Worm (Caenorhabditis elegans): ENCODE data around the gene srx-118.
"Not testable (repeated sequence)": the region's sequence is repeated elsewhere in the genome, so short reads cannot be mapped to it uniquely, and the experiment has no call there.

The srx-118 gene

ce11 chrII:12519616-12520015 is 6.0 kb upstream of the srx-118 start, which contains the start of gene ceh-99:
Gene ceh-99, plus strand, starts transcription at chrII:12519981.
- TF ChIP-seq flt-1 (GFP tag; IDR thresholded peaks at IDR 0.05) = no peak
- TF ChIP-seq ceh-13 (GFP tag; optimal IDR thresholded peaks at IDR 0.05) = no peak
- TF ChIP-seq ets-7 (tag; optimal IDR thresholded peaks at IDR 0.05) = no peak
- TF ChIP-seq sea-1 (GFP tag; conservative IDR thresholded peaks at IDR 0.05) = no peak
- no peak for TF ChIP-seq hnd-1 (tag; optimal IDR thresholded peaks at IDR 0.05)

- no peak for TF ChIP-seq scrt-1 (GFP tag; IDR thresholded peaks at IDR 0.05)
- no peak for TF ChIP-seq ets-7 (tag; optimal IDR thresholded peaks at IDR 0.05)
- TF ChIP-seq pes-1 (GFP tag; IDR thresholded peaks at IDR 0.05) = no peak
- no peak for TF ChIP-seq hmg-4 (GFP tag; optimal IDR thresholded peaks at IDR 0.05)
- no peak for TF ChIP-seq ceh-13 (GFP tag; optimal IDR thresholded peaks at IDR 0.05)
- no peak for TF ChIP-seq F13C5.2 (tag; optimal IDR thresholded peaks at IDR 0.05)
- TF ChIP-seq ceh-36 (tag; optimal IDR thresholded peaks at IDR 0.05) = no peak
- no peak for TF ChIP-seq flt-1 (GFP tag; IDR thresholded peaks at IDR 0.05)
- TF ChIP-seq B0310.2 (tag; optimal IDR thresholded peaks at IDR 0.05) = no peak
- TF ChIP-seq ama-1 (optimal IDR thresholded peaks at IDR 0.05) = no peak
- no peak for TF ChIP-seq tra-4 (tag; optimal IDR thresholded peaks at IDR 0.05)
These were observed 2.3 kb downstream of the srx-118 start, which contains the start of gene srx-119 for ce11 chrII:12527947-12528346. Gene srx-119, plus strand, starts transcription at chrII:12528247.

ce11 chrII:12530958-12531357 is 5.3 kb downstream of the srx-118 start, which contains the start of gene srx-120:
Gene srx-120, plus strand, starts transcription at chrII:12531258.
- TF ChIP-seq sea-1 (GFP tag; conservative IDR thresholded peaks at IDR 0.05) = no peak
- TF ChIP-seq hmg-4 (GFP tag; optimal IDR thresholded peaks at IDR 0.05) = no peak
- TF ChIP-seq flt-1 (GFP tag; IDR thresholded peaks at IDR 0.05) = no peak
- TF ChIP-seq hnd-1 (tag; optimal IDR thresholded peaks at IDR 0.05) = no peak
- no peak for TF ChIP-seq F13C5.2 (tag; optimal IDR thresholded peaks at IDR 0.05)
- no peak for TF ChIP-seq B0310.2 (tag; optimal IDR thresholded peaks at IDR 0.05)
- TF ChIP-seq tbx-11 (GFP tag; IDR thresholded peaks at IDR 0.05) = no peak
- no peak for TF ChIP-seq aly-1 (tag; optimal IDR thresholded peaks at IDR 0.05)
- no peak for TF ChIP-seq ceh-13 (GFP tag; optimal IDR thresholded peaks at IDR 0.05)

ce11 chrII:12535297-12535803 is 9.7 kb downstream of the srx-118 start, which contains the start of gene nimk-1:
Gene nimk-1, plus strand, starts transcription at chrII:12535753.
- no peak for TF ChIP-seq flt-1 (GFP tag; IDR thresholded peaks at IDR 0.05)
- TF ChIP-seq hnd-1 (tag; optimal IDR thresholded peaks at IDR 0.05) = no peak
- TF ChIP-seq ceh-36 (tag; optimal IDR thresholded peaks at IDR 0.05) = peak; percentile 59

ce11 chrII:12536203-12536602 is 10.6 kb downstream of the srx-118 start, which contains the start of gene F49C5.3:
Gene F49C5.3, plus strand, starts transcription at chrII:12536503.
- TF ChIP-seq B0310.2, F13C5.2, aly-1 (tag; optimal IDR thresholded peaks at IDR 0.05): not testable (repeated sequence)

ce11 chrII:12539395-12539794 is 13.8 kb downstream of the srx-118 start:
- TF ChIP-seq F13C5.2 (tag; optimal IDR thresholded peaks at IDR 0.05) = no peak
- TF ChIP-seq ceh-36 (tag; optimal IDR thresholded peaks at IDR 0.05) = no peak
- no peak for TF ChIP-seq hnd-1 (tag; optimal IDR thresholded peaks at IDR 0.05)
- no peak for TF ChIP-seq ceh-13 (GFP tag; optimal IDR thresholded peaks at IDR 0.05)
- no peak for TF ChIP-seq tbx-37 (GFP tag; conservative IDR thresholded peaks at IDR 0.05)
- no peak for TF ChIP-seq hmbx-1 (tag; optimal IDR thresholded peaks at IDR 0.05)
- TF ChIP-seq aly-1 (tag; optimal IDR thresholded peaks at IDR 0.05) = no peak
- no peak for TF ChIP-seq hmg-4 (GFP tag; optimal IDR thresholded peaks at IDR 0.05)
- no peak for TF ChIP-seq flt-1 (GFP tag; IDR thresholded peaks at IDR 0.05)
- TF ChIP-seq tbx-11 (GFP tag; IDR thresholded peaks at IDR 0.05) = no peak
- no peak for TF ChIP-seq sea-1 (GFP tag; conservative IDR thresholded peaks at IDR 0.05)
- no peak for TF ChIP-seq ama-1 (optimal IDR thresholded peaks at IDR 0.05)
- TF ChIP-seq tra-4 (tag; optimal IDR thresholded peaks at IDR 0.05) = no peak
- no peak for TF ChIP-seq ets-7 (tag; optimal IDR thresholded peaks at IDR 0.05)
- TF ChIP-seq pes-1 (GFP tag; IDR thresholded peaks at IDR 0.05) = no peak
- TF ChIP-seq B0310.2 (tag; optimal IDR thresholded peaks at IDR 0.05) = no peak
- no peak for TF ChIP-seq scrt-1 (GFP tag; IDR thresholded peaks at IDR 0.05)

- TF ChIP-seq sea-1 (GFP tag; conservative IDR thresholded peaks at IDR 0.05) (no peak), tbx-37 (GFP tag; conservative IDR thresholded peaks at IDR 0.05) (no peak), F13C5.2 (tag; optimal IDR thresholded peaks at IDR 0.05) (no peak), hmbx-1 (tag; optimal IDR thresholded peaks at IDR 0.05) (no peak), B0310.2 (tag; optimal IDR thresholded peaks at IDR 0.05) (no peak), ama-1 (optimal IDR thresholded peaks at IDR 0.05) (no peak), hnd-1 (tag; optimal IDR thresholded peaks at IDR 0.05) (no peak), ceh-13 (GFP tag; optimal IDR thresholded peaks at IDR 0.05) (no peak), aly-1 (tag; optimal IDR thresholded peaks at IDR 0.05) (no peak), pes-1 (GFP tag; IDR thresholded peaks at IDR 0.05) (no peak), hmg-4 (GFP tag; optimal IDR thresholded peaks at IDR 0.05) (no peak), tbx-11 (GFP tag; IDR thresholded peaks at IDR 0.05) (no peak), tra-4 (tag; optimal IDR thresholded peaks at IDR 0.05) (no peak), scrt-1 (GFP tag; IDR thresholded peaks at IDR 0.05) (no peak), ets-7 (tag; optimal IDR thresholded peaks at IDR 0.05) (no peak), flt-1 (GFP tag; IDR thresholded peaks at IDR 0.05) (no peak), ceh-36 (tag; optimal IDR thresholded peaks at IDR 0.05) (no peak)
These were observed 17.0 kb downstream of the srx-118 start for ce11 chrII:12542594-12542997.

ce11 chrII:12544533-12544932 is 18.9 kb downstream of the srx-118 start, which contains the start of gene F49C5.9:
Gene F49C5.9, minus strand, starts transcription at chrII:12544633.
- TF ChIP-seq F13C5.2 (tag; optimal IDR thresholded peaks at IDR 0.05) (no peak), flt-1 (GFP tag; IDR thresholded peaks at IDR 0.05) (no peak), hmg-4 (GFP tag; optimal IDR thresholded peaks at IDR 0.05) (no peak), pes-1 (GFP tag; IDR thresholded peaks at IDR 0.05) (no peak)

All from whole organism, early embryonic.